Worm (Caenorhabditis elegans) whole organism, early embryonic: ENCODE results near the gene C25G4.7.

Experiments
- B0310.2 ChIP-seq: sonication (generic microtip); optimal IDR thresholded peaks from 2 replicates; lab custom pipeline; 2016; ENCODE audit warnings: mild to moderate bottlenecking, missing genetic modification characterization, missing compliant biosample characterization
- aly-1 ChIP-seq: sonication (generic microtip); optimal IDR thresholded peaks from 2 replicates; lab custom pipeline; 2016; ENCODE audit warnings: missing genetic modification characterization, missing compliant biosample characterization
- ama-1 ChIP-seq: fragments of 150-350 bp; optimal IDR thresholded peaks from 2 replicates; lab custom pipeline; 2014
- ceh-13 ChIP-seq: fragments of 200-800 bp; sonication (Bioruptor generic); optimal IDR thresholded peaks from 2 replicates; lab custom pipeline; 2018; ENCODE audit warnings: mild to moderate bottlenecking, missing genetic modification characterization, missing compliant biosample characterization
- flt-1 ChIP-seq: fragments of 200-800 bp; sonication (Bioruptor generic); IDR thresholded peaks from 2 replicates; pipeline ENCODE4 v1.3.6; 2022; ENCODE audit warnings: missing genetic modification characterization, missing compliant biosample characterization
- hmbx-1 ChIP-seq: sonication (generic microtip); optimal IDR thresholded peaks from 2 replicates; lab custom pipeline; 2016; ENCODE audit warnings: mild to moderate bottlenecking, missing genetic modification characterization, missing compliant biosample characterization
- hmg-4 ChIP-seq: fragments of 200-800 bp; sonication (Bioruptor generic); optimal IDR thresholded peaks from 2 replicates; lab custom pipeline; 2018; ENCODE audit warnings: mild to moderate bottlenecking, missing genetic modification characterization, missing compliant biosample characterization
- hnd-1 ChIP-seq: sonication (generic microtip); optimal IDR thresholded peaks from 2 replicates; lab custom pipeline; 2016; ENCODE audit warnings: missing genetic modification characterization, missing compliant biosample characterization
- pes-1 ChIP-seq: fragments of 200-800 bp; sonication (Bioruptor generic); IDR thresholded peaks from 2 replicates; pipeline ENCODE4 v1.3.6; 2022; ENCODE audit warnings: missing genetic modification reagents, missing genetic modification characterization, missing compliant biosample characterization
- scrt-1 ChIP-seq: fragments of 200-800 bp; sonication (Bioruptor generic); IDR thresholded peaks from 2 replicates; pipeline ENCODE4 v1.3.6; 2022; ENCODE audit warnings: missing genetic modification characterization, missing compliant biosample characterization
- sea-1 ChIP-seq: fragments of 200-800 bp; sonication (Bioruptor generic); conservative IDR thresholded peaks from 2 replicates; pipeline ENCODE4 v1.3.6; 2022; ENCODE audit warnings: missing genetic modification characterization, missing compliant biosample characterization
- tbx-11 ChIP-seq: fragments of 200-800 bp; sonication (Bioruptor generic); IDR thresholded peaks from 2 replicates; pipeline ENCODE4 v1.3.6; 2022; ENCODE audit warnings: missing genetic modification characterization, missing compliant biosample characterization
- tbx-37 ChIP-seq: fragments of 200-800 bp; sonication (Bioruptor generic); conservative IDR thresholded peaks from 2 replicates; pipeline ENCODE4 v1.3.6; 2022; ENCODE audit warnings: missing genetic modification reagents, missing genetic modification characterization, missing compliant biosample characterization

- TF ChIP-seq flt-1 (no peak), aly-1 (tag; lab: Kevin White, UChicago) (no peak), tbx-37 (no peak), hnd-1 (tag; lab: Kevin White, UChicago) (no peak), ceh-13 (GFP tag; lab: Kevin White, UChicago) (no peak), ama-1 (lab: Kevin White, UChicago) (no peak), scrt-1 (GFP tag; lab: Robert Waterston, UW) (no peak), hmg-4 (GFP tag; lab: Kevin White, UChicago) (no peak), sea-1 (GFP tag; lab: Robert Waterston, UW) (no peak), B0310.2 (tag; lab: Kevin White, UChicago) (no peak), tbx-11 (no peak), pes-1 (GFP tag; lab: Robert Waterston, UW) (no peak), hmbx-1 (tag; lab: Kevin White, UChicago) (no peak)
Measured at ce11 chrIV:12467761-12468160, 11.0 kb downstream of the C25G4.7 start.
